Worm (Caenorhabditis elegans) whole organism, L4 larva: ENCODE results near the gene frm-7.

ENCODE experiments used
- D1046.2 ChIP-seq: fragments of 200-800 bp; sonication (Bioruptor generic); IDR thresholded peaks from 2 replicates; pipeline ENCODE4 v1.3.6; 2022; ENCODE audit warnings: missing genetic modification characterization, missing compliant biosample characterization
- F10B5.3 ChIP-seq: sonication (generic microtip); optimal IDR thresholded peaks from 2 replicates; lab custom pipeline; 2016; ENCODE audit warnings: mild to moderate bottlenecking, missing genetic modification characterization, missing compliant biosample characterization
- F26F4.8 ChIP-seq: fragments of 200-800 bp; sonication (Bioruptor generic); conservative IDR thresholded peaks from 2 replicates; pipeline ENCODE4 v1.3.6; 2022; ENCODE audit warnings: missing genetic modification characterization, missing compliant biosample characterization
- F37D6.2 ChIP-seq: sonication (generic microtip); optimal IDR thresholded peaks from 2 replicates; lab custom pipeline; 2016; ENCODE audit warnings: mild to moderate bottlenecking, missing genetic modification characterization, missing compliant biosample characterization
- F44E2.7 ChIP-seq: fragments of 200-800 bp; sonication (Bioruptor generic); IDR thresholded peaks from 2 replicates; pipeline ENCODE4 v2.1.2; 2022; ENCODE audit warnings: missing genetic modification characterization, missing compliant biosample characterization
- T20F7.1 ChIP-seq: fragments of 200-800 bp; sonication (Bioruptor generic); optimal IDR thresholded peaks from 2 replicates; lab custom pipeline; 2018; ENCODE audit warnings: mild to moderate bottlenecking, missing genetic modification characterization, missing compliant biosample characterization
- Y105C5A.15 ChIP-seq: fragments of 200-800 bp; sonication (Bioruptor generic); IDR thresholded peaks from 2 replicates; pipeline ENCODE4 v1.3.6; 2022; ENCODE audit warnings: missing genetic modification characterization, missing compliant biosample characterization
- Y48G9A.11 ChIP-seq: fragments of 200-800 bp; sonication (Bioruptor generic); IDR thresholded peaks from 2 replicates; pipeline ENCODE4 v1.3.6; 2022; ENCODE audit warnings: missing genetic modification reagents, missing genetic modification characterization, missing compliant biosample characterization
- Y5F2A.4 ChIP-seq: fragments of 200-800 bp; sonication (Bioruptor generic); optimal IDR thresholded peaks from 2 replicates; lab custom pipeline; 2018; ENCODE audit warnings: mild to moderate bottlenecking, missing genetic modification characterization, missing compliant biosample characterization
- aly-2 ChIP-seq: sonication (generic microtip); optimal IDR thresholded peaks from 2 replicates; lab custom pipeline; 2018; ENCODE audit warnings: missing biosample characterization, missing genetic modification characterization
- arid-1 ChIP-seq: fragments of 200-800 bp; sonication (Bioruptor generic); conservative IDR thresholded peaks from 2 replicates; pipeline ENCODE4 v1.3.6; 2022; ENCODE audit warnings: missing genetic modification reagents, missing genetic modification characterization, missing compliant biosample characterization
- attf-4 ChIP-seq: sonication (generic microtip); optimal IDR thresholded peaks from 3 replicates; lab custom pipeline; 2017; ENCODE audit warnings: missing biosample characterization, missing genetic modification characterization
- ceh-20 ChIP-seq: fragments of 200-800 bp; sonication (Bioruptor generic); IDR thresholded peaks from 2 replicates; pipeline ENCODE4 v1.3.6; 2022; ENCODE audit warnings: missing genetic modification reagents, missing genetic modification characterization, missing compliant biosample characterization
- ceh-44 ChIP-seq: fragments of 200-800 bp; sonication (Bioruptor generic); IDR thresholded peaks from 2 replicates; pipeline ENCODE4 v1.3.6; 2022; ENCODE audit warnings: missing genetic modification reagents, missing genetic modification characterization, missing compliant biosample characterization
- ceh-82 ChIP-seq: sonication (generic microtip); optimal IDR thresholded peaks from 2 replicates; lab custom pipeline; 2017; ENCODE audit warnings: missing biosample characterization, missing genetic modification characterization
- ces-1 ChIP-seq: fragments of 150-350 bp; sonication (generic microtip); optimal IDR thresholded peaks from 4 replicates; lab custom pipeline; 2014; ENCODE audit warnings: missing biosample characterization, missing genetic modification reagents, missing genetic modification characterization
- cey-2 ChIP-seq: sonication (generic microtip); optimal IDR thresholded peaks from 3 replicates; lab custom pipeline; 2017; ENCODE audit warnings: missing genetic modification characterization, mild to moderate bottlenecking, missing compliant biosample characterization, antibody characterized with exemption, borderline replicate concordance; ENCODE audit not compliant: insufficient read depth
- ctbp-1 ChIP-seq: fragments of 200-800 bp; sonication (Bioruptor generic); IDR thresholded peaks from 2 replicates; pipeline ENCODE4 v1.3.6; 2022; ENCODE audit warnings: missing genetic modification reagents, missing genetic modification characterization, missing compliant biosample characterization
- dmd-6 ChIP-seq: fragments of 200-800 bp; sonication (Bioruptor generic); IDR thresholded peaks from 2 replicates; pipeline ENCODE4 v1.3.6; 2022; ENCODE audit warnings: missing genetic modification reagents, missing genetic modification characterization, missing compliant biosample characterization
- egl-27 ChIP-seq: sonication (generic microtip); optimal IDR thresholded peaks from 3 replicates; lab custom pipeline; 2017; ENCODE audit warnings: missing biosample characterization, missing genetic modification reagents, missing genetic modification characterization
- fkh-10 ChIP-seq: fragments of 150-350 bp; optimal IDR thresholded peaks from 2 replicates; lab custom pipeline; 2014; ENCODE audit warnings: missing biosample characterization, missing genetic modification reagents, missing genetic modification characterization
- gei-8 ChIP-seq: fragments of 200-800 bp; sonication (Bioruptor generic); optimal IDR thresholded peaks from 2 replicates; lab custom pipeline; 2018; ENCODE audit warnings: mild to moderate bottlenecking, missing genetic modification characterization, missing compliant biosample characterization
- hlh-11 ChIP-seq: fragments of 200-800 bp; sonication (Bioruptor generic); optimal IDR thresholded peaks from 2 replicates; lab custom pipeline; 2018; ENCODE audit warnings: mild to moderate bottlenecking, missing genetic modification characterization, missing compliant biosample characterization
- hlh-30 ChIP-seq: sonication (generic microtip); optimal IDR thresholded peaks from 2 replicates; lab custom pipeline; 2017; ENCODE audit warnings: antibody characterized with exemption, mild to moderate bottlenecking, missing genetic modification characterization, missing compliant biosample characterization; ENCODE audit not compliant: insufficient read depth
- hmg-1.1 ChIP-seq: fragments of 200-800 bp; sonication (Bioruptor generic); IDR thresholded peaks from 2 replicates; pipeline ENCODE4 v1.3.6; 2022; ENCODE audit warnings: missing genetic modification reagents, missing genetic modification characterization, missing compliant biosample characterization
- jun-1 ChIP-seq: fragments of 150-350 bp; optimal IDR thresholded peaks from 2 replicates; lab custom pipeline; 2014; ENCODE audit warnings: missing biosample characterization, missing genetic modification reagents, missing genetic modification characterization
- lim-7 ChIP-seq: fragments of 200-800 bp; sonication (Bioruptor generic); IDR thresholded peaks from 2 replicates; pipeline ENCODE4 v1.3.6; 2022; ENCODE audit warnings: missing genetic modification characterization, missing compliant biosample characterization
- lin-13 ChIP-seq: fragments of 150-350 bp; optimal IDR thresholded peaks from 2 replicates; lab custom pipeline; 2014; ENCODE audit warnings: missing biosample characterization, missing genetic modification reagents, missing genetic modification characterization
- lin-29 ChIP-seq: fragments of 200-800 bp; sonication (Bioruptor generic); IDR thresholded peaks from 2 replicates; pipeline ENCODE4 v1.3.6; 2022; ENCODE audit warnings: missing genetic modification reagents, missing genetic modification characterization, missing compliant biosample characterization
- lin-38 ChIP-seq: fragments of 200-800 bp; sonication (Bioruptor generic); IDR thresholded peaks from 2 replicates; pipeline ENCODE4 v1.3.6; 2022; ENCODE audit warnings: missing genetic modification reagents, missing genetic modification characterization, missing compliant biosample characterization
- lir-3 ChIP-seq: sonication (generic microtip); optimal IDR thresholded peaks from 2 replicates; lab custom pipeline; 2016; ENCODE audit warnings: mild to moderate bottlenecking, missing genetic modification characterization, missing compliant biosample characterization
- madf-5 ChIP-seq, 2 experiments: fragments of 200-800 bp; sonication (Bioruptor generic); IDR thresholded peaks; 2 replicates each; pipeline ENCODE4 v1.3.6; 2022; ENCODE audit warnings: missing compliant biosample characterization in 2 of 2, missing genetic modification characterization in 2 of 2
- mdt-29 ChIP-seq: fragments of 200-800 bp; sonication (Bioruptor generic); IDR thresholded peaks from 2 replicates; pipeline ENCODE4 v1.3.6; 2022; ENCODE audit warnings: missing genetic modification reagents, missing genetic modification characterization, missing compliant biosample characterization
- mep-1 ChIP-seq: fragments of 150-350 bp; sonication (generic microtip); optimal IDR thresholded peaks from 3 replicates; lab custom pipeline; 2014; ENCODE audit warnings: missing biosample characterization, missing genetic modification characterization
- mes-2 ChIP-seq: sonication (generic microtip); optimal IDR thresholded peaks from 2 replicates; lab custom pipeline; 2016; ENCODE audit warnings: missing genotype, mild to moderate bottlenecking, missing genetic modification characterization, missing compliant biosample characterization; ENCODE audit not compliant: poor library complexity, severe bottlenecking
- nhr-102 ChIP-seq: sonication (generic microtip); optimal IDR thresholded peaks from 2 replicates; lab custom pipeline; 2016; ENCODE audit warnings: mild to moderate bottlenecking, missing genetic modification characterization, moderate library complexity, missing compliant biosample characterization
- nhr-111 ChIP-seq: fragments of 200-800 bp; sonication (Bioruptor generic); optimal IDR thresholded peaks from 2 replicates; lab custom pipeline; 2018; ENCODE audit warnings: mild to moderate bottlenecking, missing genetic modification characterization, missing compliant biosample characterization
- nhr-76 ChIP-seq: fragments of 150-350 bp; optimal IDR thresholded peaks from 2 replicates; lab custom pipeline; 2014; ENCODE audit warnings: missing biosample characterization, missing genetic modification characterization
- nhr-77 ChIP-seq: fragments of 150-350 bp; optimal IDR thresholded peaks from 2 replicates; lab custom pipeline; 2014; ENCODE audit warnings: missing biosample characterization, missing genetic modification characterization
- pqm-1 ChIP-seq: sonication (generic microtip); optimal IDR thresholded peaks from 2 replicates; lab custom pipeline; 2017; ENCODE audit warnings: missing biosample characterization, missing genetic modification characterization
- saeg-2 ChIP-seq: fragments of 200-800 bp; sonication (Bioruptor generic); IDR thresholded peaks from 2 replicates; pipeline ENCODE4 v1.3.6; 2022; ENCODE audit warnings: missing genetic modification reagents, missing genetic modification characterization, missing compliant biosample characterization
- sdz-12 ChIP-seq: fragments of 200-800 bp; sonication (Bioruptor generic); optimal IDR thresholded peaks from 2 replicates; lab custom pipeline; 2018; ENCODE audit warnings: mild to moderate bottlenecking, missing genetic modification characterization, missing compliant biosample characterization
- set-16 ChIP-seq: fragments of 200-800 bp; sonication (Bioruptor generic); IDR thresholded peaks from 2 replicates; pipeline ENCODE4 v1.3.6; 2022; ENCODE audit warnings: missing genetic modification reagents, missing genetic modification characterization, missing compliant biosample characterization
- skn-1 ChIP-seq: fragments of 150-350 bp; optimal IDR thresholded peaks from 2 replicates; lab custom pipeline; 2014; ENCODE audit warnings: missing biosample characterization, missing genetic modification characterization
- snpc-1.2 ChIP-seq: fragments of 200-800 bp; sonication (Bioruptor generic); IDR thresholded peaks from 2 replicates; pipeline ENCODE4 v1.3.6; 2022; ENCODE audit warnings: missing genetic modification reagents, missing genetic modification characterization, missing compliant biosample characterization
- snpc-4 ChIP-seq: fragments of 150-350 bp; optimal IDR thresholded peaks from 2 replicates; lab custom pipeline; 2014; ENCODE audit warnings: missing biosample characterization, missing genetic modification characterization
- unc-39 ChIP-seq: sonication (generic microtip); optimal IDR thresholded peaks from 2 replicates; lab custom pipeline; 2017; ENCODE audit warnings: missing biosample characterization, missing genetic modification characterization
- zag-1 ChIP-seq: fragments of 150-350 bp; optimal IDR thresholded peaks from 2 replicates; lab custom pipeline; 2014; ENCODE audit warnings: missing biosample characterization, missing genetic modification characterization
- zfp-2 ChIP-seq: sonication (generic microtip); optimal IDR thresholded peaks from 2 replicates; lab custom pipeline; 2016; ENCODE audit warnings: mild to moderate bottlenecking, missing genetic modification characterization, missing compliant biosample characterization
- zip-2 ChIP-seq: fragments of 150-350 bp; optimal IDR thresholded peaks from 2 replicates; lab custom pipeline; 2014; ENCODE audit warnings: missing biosample characterization, missing genetic modification characterization
- ztf-7 ChIP-seq: fragments of 150-350 bp; optimal IDR thresholded peaks from 2 replicates; lab custom pipeline; 2014; ENCODE audit warnings: missing biosample characterization, missing genetic modification characterization

frm-7 gene

ce11 chrV:12343419-12343969 lies 41.2 kb downstream of the frm-7 start, which contains the start of gene tomm-20:
Gene tomm-20, minus strand, starts transcription at chrV:12343469.
- TF ChIP-seq Y105C5A.15 (GFP tag; lab: Robert Waterston, UW) (no peak), nhr-102 (peak; percentile 93), lim-7 (GFP tag; lab: Robert Waterston, UW) (no peak), arid-1 (GFP tag; lab: Robert Waterston, UW) (peak; percentile 55), hlh-30 (peak; percentile 82), nhr-76 (tag; lab: Kevin White, UChicago) (peak; percentile 44), snpc-1.2 (GFP tag; lab: Robert Waterston, UW) (0 out of 2 replicates have a peak, but pooled peaks have one; percentile 62), fkh-10 (GFP tag; lab: Kevin White, UChicago) (peak; percentile 89), ztf-7 (tag; lab: Kevin White, UChicago) (peak; percentile 91), skn-1 (tag; lab: Kevin White, UChicago) (no peak), hlh-11 (peak; percentile 88), unc-39 (no peak), egl-27 (tag; lab: Kevin White, UChicago) (no peak), ceh-82 (tag; lab: Kevin White, UChicago) (no peak), T20F7.1 (GFP tag; lab: Kevin White, UChicago) (peak; percentile 92), F37D6.2 (peak; percentile 79), pqm-1 (tag; lab: Kevin White, UChicago) (no peak), Y5F2A.4 (GFP tag; lab: Kevin White, UChicago) (no peak), madf-5 (GFP tag; IDR thresholded peaks at IDR 0.05; lab: Robert Waterston, UW) (no peak), dmd-6 (GFP tag; lab: Robert Waterston, UW) (no peak; the same call in none of the 2 replicates), set-16 (GFP tag; lab: Robert Waterston, UW) (no peak), lin-38 (GFP tag; lab: Robert Waterston, UW) (peak; percentile 91), nhr-111 (GFP tag; lab: Kevin White, UChicago) (no peak), mdt-29 (0 out of 2 replicates have a peak, but pooled peaks have one; percentile 14), jun-1 (peak; percentile 76), attf-4 (tag; lab: Kevin White, UChicago) (no peak), ceh-20 (peak; percentile 86), F26F4.8 (GFP tag; lab: Robert Waterston, UW) (no peak), F10B5.3 (tag; lab: Kevin White, UChicago) (peak; percentile 72), mes-2 (tag; lab: Kevin White, UChicago) (peak; percentile 95), lir-3 (tag; lab: Kevin White, UChicago) (peak; percentile 16), nhr-77 (tag; lab: Kevin White, UChicago) (peak; percentile 91), sdz-12 (GFP tag; lab: Kevin White, UChicago) (no peak), hmg-1.1 (peak; percentile 85), ces-1 (GFP tag; lab: Kevin White, UChicago) (no peak), lin-29 (peak; percentile 84), ceh-44 (GFP tag; lab: Robert Waterston, UW) (no peak), zfp-2 (tag; lab: Kevin White, UChicago) (peak; percentile 49), D1046.2 (GFP tag; lab: Robert Waterston, UW) (no peak), gei-8 (GFP tag; lab: Kevin White, UChicago) (no peak), snpc-4 (peak; percentile 29), zip-2 (tag; lab: Kevin White, UChicago) (peak; percentile 37), cey-2 (tag; lab: Kevin White, UChicago) (no peak), saeg-2 (GFP tag; lab: Robert Waterston, UW) (0 out of 2 replicates have a peak, but pooled peaks have one; percentile 60), F44E2.7 (GFP tag; lab: Robert Waterston, UW) (no peak), ctbp-1 (peak; percentile 79; the same call in 1 of the 2 replicates), aly-2 (no peak), Y48G9A.11 (GFP tag; lab: Robert Waterston, UW) (peak; percentile 90), zag-1 (tag; lab: Kevin White, UChicago) (no peak), lin-13 (GFP tag; lab: Kevin White, UChicago) (peak; percentile 71), mep-1 (tag; lab: Kevin White, UChicago) (peak; percentile 95)
